Fruit fly (Drosophila melanogaster): ENCODE data around the gene Gss1.

- TF ChIP-seq Mio (GFP tag; optimal IDR thresholded peaks at IDR 0.05) (no peak), Abd-B (GFP tag; optimal IDR thresholded peaks at IDR 0.05) (no peak), Myc (optimal IDR thresholded peaks at IDR 0.05) (peak; percentile 4), dl (GFP tag; optimal IDR thresholded peaks at IDR 0.05; ENCODE audit: insufficient read depth in 1 of 2, partially characterized antibody in 2 of 2) (no peak), GATAd (GFP tag; optimal IDR thresholded peaks at IDR 0.05) (no peak), usp (GFP tag; optimal IDR thresholded peaks at IDR 0.05) (no peak), pan (optimal IDR thresholded peaks at IDR 0.05) (no peak), brk (GFP tag; optimal IDR thresholded peaks at IDR 0.05) (no peak), sage (GFP tag; optimal IDR thresholded peaks at IDR 0.05) (no peak), psq (GFP tag; optimal IDR thresholded peaks at IDR 0.05) (no peak), woc (GFP tag; optimal IDR thresholded peaks at IDR 0.05) (no peak), rgr (GFP tag; optimal IDR thresholded peaks at IDR 0.05) (peak; percentile 23)
These were observed 39.2 kb upstream of the Gss1 start, which contains the start of the genes CG15814 and Spt7 for dm6 chrX:17850179-17850578.
